Fruit fly (Drosophila melanogaster) whole organism, prepupa: ENCODE data around the gene dsd.

Source experiments
- Blimp-1 ChIP-seq: fragments of 200-800 bp; sonication (Bioruptor generic); optimal IDR thresholded peaks from 3 replicates; lab custom pipeline; 2017; ENCODE audit warnings: missing biosample characterization, missing genetic modification characterization, mild to moderate bottlenecking, moderate library complexity, missing genetic modification reagents
- CG3032 ChIP-seq: fragments of 200-800 bp; optimal IDR thresholded peaks from 2 replicates; lab custom pipeline; 2019; ENCODE audit warnings: missing biosample characterization, mild to moderate bottlenecking, missing genetic modification characterization, moderate library complexity
- CG32006 ChIP-seq: fragments of 200-800 bp; sonication (Bioruptor generic); optimal IDR thresholded peaks from 3 replicates; lab custom pipeline; 2017; ENCODE audit warnings: missing biosample characterization, mild to moderate bottlenecking, missing genetic modification characterization
- CG6792 ChIP-seq: fragments of 200-800 bp; sonication (Bioruptor generic); optimal IDR thresholded peaks from 3 replicates; lab custom pipeline; 2016; ENCODE audit warnings: missing biosample characterization, missing genetic modification characterization
- CG6808 ChIP-seq: fragments of 200-800 bp; sonication (Bioruptor generic); optimal IDR thresholded peaks from 3 replicates; lab custom pipeline; 2017; ENCODE audit warnings: missing biosample characterization, missing genetic modification characterization, mild to moderate bottlenecking, moderate library complexity, missing genetic modification reagents
- CG6854 ChIP-seq: fragments of 200-800 bp; sonication (Bioruptor generic); optimal IDR thresholded peaks from 2 replicates; lab custom pipeline; 2017; ENCODE audit warnings: missing biosample characterization, mild to moderate bottlenecking, missing genetic modification characterization
- CG8319 ChIP-seq: fragments of 200-800 bp; sonication (Bioruptor generic); optimal IDR thresholded peaks from 3 replicates; lab custom pipeline; 2016; ENCODE audit warnings: missing biosample characterization, missing genetic modification characterization
- Eip93F ChIP-seq: fragments of 200-800 bp; sonication (Bioruptor generic); optimal IDR thresholded peaks from 2 replicates; lab custom pipeline; 2016; ENCODE audit warnings: missing biosample characterization, mild to moderate bottlenecking, missing genetic modification characterization
- Ets21C ChIP-seq: fragments of 200-800 bp; sonication (Bioruptor generic); optimal IDR thresholded peaks from 3 replicates; lab custom pipeline; 2016; ENCODE audit warnings: missing biosample characterization, missing genetic modification characterization
- Lpt ChIP-seq: fragments of 200-800 bp; sonication (Bioruptor generic); optimal IDR thresholded peaks from 3 replicates; lab custom pipeline; 2016; ENCODE audit warnings: missing biosample characterization, missing genetic modification characterization
- Sox14 ChIP-seq: fragments of 200-800 bp; sonication (Bioruptor generic); optimal IDR thresholded peaks from 3 replicates; lab custom pipeline; 2016; ENCODE audit warnings: missing biosample characterization, missing genetic modification characterization
- achi ChIP-seq: fragments of 200-800 bp; sonication (Bioruptor generic); optimal IDR thresholded peaks from 3 replicates; lab custom pipeline; 2016; ENCODE audit warnings: missing biosample characterization, missing genetic modification characterization
- cyc ChIP-seq: fragments of 200-800 bp; sonication (Bioruptor generic); optimal IDR thresholded peaks from 3 replicates; lab custom pipeline; 2016; ENCODE audit warnings: missing biosample characterization, missing genetic modification characterization
- pdm3 ChIP-seq: fragments of 200-800 bp; sonication (Bioruptor generic); optimal IDR thresholded peaks from 3 replicates; lab custom pipeline; 2016; ENCODE audit warnings: missing biosample characterization, missing genetic modification characterization

dm6 chr3R:27570692-27571091 is 36.5 kb downstream of the dsd start:
- TF ChIP-seq CG6854 (GFP tag; lab: Kevin White, UChicago), result no peak
- TF ChIP-seq CG32006 (GFP tag; lab: Kevin White, UChicago), result no peak
- no peak for TF ChIP-seq CG6808 (GFP tag; lab: Kevin White, UChicago)
- TF ChIP-seq CG8319 (GFP tag; lab: Kevin White, UChicago), result no peak
- TF ChIP-seq CG6792 (GFP tag; lab: Kevin White, UChicago), result no peak
- no peak for TF ChIP-seq Blimp-1 (GFP tag; lab: Kevin White, UChicago)
- no peak for TF ChIP-seq Ets21C (GFP tag; lab: Kevin White, UChicago)
- TF ChIP-seq Eip93F, result no peak
- TF ChIP-seq CG3032 (tag; lab: Kevin White, UChicago), result no peak
- TF ChIP-seq Lpt (GFP tag; lab: Kevin White, UChicago), result no peak
- TF ChIP-seq achi (GFP tag; lab: Kevin White, UChicago), result no peak
- TF ChIP-seq Sox14 (GFP tag; lab: Kevin White, UChicago), result no peak
- no peak for TF ChIP-seq cyc
- no peak for TF ChIP-seq pdm3
